Worm (Caenorhabditis elegans): Measurements from ENCODE around the gene ttr-6.

ttr-6 gene

DNA sequence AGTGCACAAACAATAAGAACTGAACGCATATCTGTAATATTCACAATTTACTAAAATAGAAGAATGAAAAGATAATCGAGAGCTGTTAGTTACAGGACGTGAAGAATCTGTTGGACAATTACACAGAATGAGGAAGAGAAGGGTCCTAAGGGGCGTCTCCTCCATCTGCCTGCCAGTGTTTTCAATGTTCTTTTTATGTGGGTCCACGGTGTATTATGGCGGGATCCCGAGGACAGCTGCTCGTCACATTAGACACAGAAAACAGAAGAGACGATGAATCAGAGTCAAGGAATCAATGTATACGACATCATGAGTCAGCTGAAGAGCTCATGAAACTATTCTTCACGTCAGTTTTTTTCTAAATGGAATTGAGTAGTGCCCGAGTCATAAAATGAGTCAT lies at the start of gene ttr-6:
ttr-6 (minus strand) TSS at position 33 of the 400 bp plus-strand sequence.
- no peak for TF ChIP-seq unc-62 (GFP tag; optimal IDR thresholded peaks at IDR 0.05)

DNA sequence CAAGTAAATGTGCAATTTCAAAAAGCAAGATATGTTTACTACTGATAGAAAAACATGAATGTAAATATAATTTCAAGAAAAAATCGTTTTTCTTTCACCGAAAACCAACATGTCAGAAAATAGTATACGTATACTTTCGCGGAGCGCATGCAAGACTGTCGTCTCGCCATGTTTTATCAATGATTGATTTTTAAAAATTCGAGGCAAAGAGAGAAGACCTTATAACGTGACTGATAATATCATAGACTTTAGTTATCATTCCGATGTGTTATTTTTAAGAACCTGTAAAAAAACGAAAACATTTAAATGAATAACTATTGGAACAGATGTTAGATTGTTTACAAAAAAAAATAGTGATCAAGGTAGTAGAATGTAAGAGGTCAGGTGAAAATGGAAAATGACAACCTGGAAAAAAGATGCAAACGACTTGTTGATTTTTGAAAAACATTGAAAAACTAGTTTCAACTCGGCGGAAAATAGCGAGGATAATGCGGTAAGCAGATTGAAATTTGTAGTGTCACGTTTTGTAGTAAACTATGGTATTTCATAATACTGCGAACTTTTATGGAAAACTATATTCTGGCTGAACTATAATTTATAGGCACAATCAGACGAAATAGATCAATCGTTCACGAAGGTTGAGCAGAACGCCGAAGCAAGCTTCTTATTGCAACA lies 49.6 kb upstream of the ttr-6 start:
- no peak for TF ChIP-seq unc-62 (GFP tag; optimal IDR thresholded peaks at IDR 0.05)

DNA sequence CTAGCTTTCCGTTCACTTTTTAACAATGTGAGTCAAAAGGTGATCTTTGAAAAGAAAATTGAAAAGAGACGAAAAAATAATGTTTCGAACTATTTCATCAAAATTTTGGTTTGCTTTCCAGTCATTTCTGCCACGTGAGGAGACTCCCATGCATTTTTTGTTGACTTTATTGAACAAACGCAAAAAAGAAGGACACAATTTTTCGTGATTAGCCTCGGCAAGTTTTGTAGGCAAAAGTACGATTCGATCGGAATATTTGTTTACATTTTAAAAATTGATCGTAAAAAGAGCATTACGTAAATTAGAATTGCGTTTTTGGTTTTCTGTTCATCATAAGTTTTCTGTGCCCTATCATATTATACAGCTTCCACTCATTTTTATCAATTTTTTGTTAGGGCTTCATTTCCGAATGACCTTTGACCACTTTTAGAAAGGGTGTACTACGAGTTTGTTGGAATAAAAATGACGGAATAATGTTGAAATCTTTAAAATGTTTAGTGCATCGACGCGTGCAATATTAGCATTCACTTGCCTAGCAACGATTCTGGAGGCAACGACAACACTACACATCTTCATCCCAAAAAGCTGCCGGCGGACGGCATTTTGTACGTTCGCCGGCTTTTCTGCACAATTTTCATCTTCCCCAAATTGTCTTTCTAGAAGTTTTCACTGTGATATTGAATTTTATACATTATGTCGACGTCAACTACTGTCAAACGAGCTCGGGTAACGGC lies 48.2 kb upstream of the ttr-6 start, which contains the start of gene C56E10.3:
C56E10.3 (plus strand) TSS at position 684 of the 734 bp plus-strand sequence.
- TF ChIP-seq unc-62 (GFP tag; optimal IDR thresholded peaks at IDR 0.05), result no peak

DNA sequence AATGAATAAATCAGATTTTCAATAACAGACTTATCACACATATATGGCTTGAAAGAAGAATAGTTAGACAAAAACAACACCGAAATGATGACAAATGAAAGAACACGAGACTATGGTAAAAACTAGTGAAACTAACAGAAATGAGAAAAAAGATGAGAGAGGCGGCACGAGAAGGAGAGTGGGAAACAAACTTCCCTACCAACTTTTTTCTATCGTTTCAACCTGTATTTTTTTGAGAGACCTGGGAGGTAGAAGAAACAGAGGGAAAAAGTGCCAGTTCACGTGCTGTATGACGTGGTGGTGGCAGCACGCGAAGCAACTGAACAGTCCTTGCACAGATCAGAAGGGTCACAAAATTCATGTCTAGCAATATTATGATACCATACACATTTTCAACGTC lies 45.9 kb upstream of the ttr-6 start:
- TF ChIP-seq unc-62 (GFP tag; optimal IDR thresholded peaks at IDR 0.05), result no peak

DNA sequence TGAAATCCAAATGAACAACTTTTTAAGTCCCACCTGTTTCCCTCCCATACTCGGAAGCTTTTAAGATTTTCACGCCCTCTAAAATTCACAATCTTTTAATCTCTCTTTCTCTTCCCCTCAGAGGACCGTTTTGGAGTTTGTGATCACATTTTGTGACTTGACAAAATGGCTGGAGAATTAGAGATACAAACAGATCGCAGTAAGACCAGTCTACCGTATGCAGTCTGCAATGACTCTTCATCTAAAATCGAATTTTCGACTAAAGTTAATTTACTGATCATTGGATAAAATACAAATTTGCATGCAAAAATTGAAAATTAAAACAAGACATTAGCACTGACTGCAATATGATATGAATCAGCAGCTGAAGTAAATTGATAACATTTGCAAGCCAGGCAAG lies 44.6 kb upstream of the ttr-6 start:
- TF ChIP-seq unc-62 (GFP tag; optimal IDR thresholded peaks at IDR 0.05), result no peak

DNA sequence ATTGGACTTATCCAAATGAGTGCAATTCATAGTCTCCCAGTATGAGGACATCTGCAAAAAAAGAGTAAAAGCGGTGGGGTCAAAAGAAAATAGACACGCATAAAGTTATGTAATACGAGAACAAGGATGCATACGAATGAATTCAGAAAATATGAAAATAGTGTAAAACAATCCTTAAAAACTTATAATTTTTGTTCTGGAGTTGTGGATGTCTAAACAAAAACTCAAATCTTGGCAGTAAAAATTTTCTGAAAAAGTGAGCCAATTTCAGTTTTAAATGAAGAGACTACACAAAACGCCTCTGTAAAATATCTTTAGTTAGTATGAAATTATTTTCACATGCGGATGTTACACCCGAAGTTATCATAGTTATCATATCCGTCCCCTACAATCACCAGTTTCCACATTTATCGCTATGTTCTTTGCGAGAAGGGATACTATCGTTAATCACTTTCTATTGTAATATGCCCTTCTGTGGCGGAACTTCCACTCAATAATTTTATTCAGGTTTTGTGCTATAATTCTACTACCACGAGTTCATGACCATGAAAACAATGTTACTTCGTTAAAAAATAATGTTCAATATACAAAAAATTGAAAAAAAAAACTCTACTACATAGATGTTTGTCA lies 43.8 kb upstream of the ttr-6 start, which contains the start of gene nhr-120:
nhr-120 (minus strand) TSS at position 51 of the 630 bp plus-strand sequence.
- no peak for TF ChIP-seq unc-62 (GFP tag; optimal IDR thresholded peaks at IDR 0.05)

DNA sequence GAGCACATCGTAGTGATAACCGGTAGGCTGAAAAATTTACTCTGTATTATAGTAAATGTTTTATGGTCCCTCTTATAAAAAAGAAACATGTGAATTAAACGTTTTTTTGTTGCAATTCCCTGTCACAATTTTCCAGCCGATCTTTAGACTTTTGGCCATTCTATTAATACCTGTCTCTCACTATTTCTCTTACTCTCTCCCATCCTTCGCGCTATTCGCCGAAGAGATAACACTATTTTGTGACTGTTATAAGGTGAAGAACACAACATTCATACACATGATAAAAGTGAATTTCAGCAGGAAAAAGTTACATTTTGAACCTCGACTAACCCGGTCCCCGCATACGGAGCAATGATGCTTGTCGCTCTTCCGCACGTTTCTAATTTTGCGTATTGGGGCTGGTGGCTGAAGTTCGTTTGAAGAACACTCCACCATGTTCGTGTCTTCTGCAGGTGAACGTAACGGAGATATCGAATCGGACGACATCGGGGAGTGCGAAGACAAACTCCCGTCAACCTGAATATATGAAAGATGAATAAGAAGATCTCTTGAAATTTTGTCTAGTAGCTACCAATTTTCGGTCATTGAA lies 42.2 kb upstream of the ttr-6 start:
- no peak for TF ChIP-seq unc-62 (GFP tag; optimal IDR thresholded peaks at IDR 0.05)

DNA sequence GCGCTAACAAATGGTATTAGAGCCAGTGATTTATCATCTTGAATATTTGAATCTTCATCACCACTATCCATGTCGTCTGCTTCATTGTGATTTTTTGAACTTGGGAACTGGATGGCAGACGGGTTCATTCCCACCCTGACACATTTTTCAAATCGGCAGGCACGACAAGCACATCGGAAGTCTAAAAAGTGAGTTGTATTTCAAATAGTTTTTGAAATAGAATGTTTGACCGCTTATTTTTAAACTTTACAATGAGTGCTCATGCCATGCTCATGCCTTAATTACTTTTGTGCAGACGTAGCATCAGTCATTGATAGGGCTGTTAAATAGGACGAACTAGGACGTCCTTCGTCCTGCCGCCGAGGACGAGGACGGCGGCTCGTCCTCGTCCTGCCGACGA lies 41.0 kb upstream of the ttr-6 start:
- no peak for TF ChIP-seq unc-62 (GFP tag; optimal IDR thresholded peaks at IDR 0.05)

DNA sequence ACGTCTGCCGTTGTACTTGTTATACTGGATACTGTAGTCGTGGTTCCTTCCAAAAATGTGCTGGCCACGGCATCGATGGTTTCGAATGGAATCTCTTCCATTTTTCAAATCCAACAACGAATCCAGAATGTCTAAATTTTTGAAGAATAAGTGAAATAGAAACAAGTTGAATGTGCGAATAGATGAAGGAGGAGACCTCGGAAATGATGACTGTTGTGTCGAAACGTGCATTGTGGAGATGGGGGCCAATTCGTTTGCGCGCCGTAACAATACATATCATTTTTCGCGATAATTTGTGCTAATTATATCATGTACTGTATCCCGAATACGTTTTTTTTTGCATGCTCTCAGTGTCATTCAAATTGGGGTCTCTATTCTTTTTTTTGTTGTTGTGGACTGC lies 38.3 kb upstream of the ttr-6 start, which contains the start of gene aexr-1:
aexr-1 (minus strand) TSS at position 101 of the 400 bp plus-strand sequence.
- TF ChIP-seq unc-62 (GFP tag; optimal IDR thresholded peaks at IDR 0.05), result no peak

DNA sequence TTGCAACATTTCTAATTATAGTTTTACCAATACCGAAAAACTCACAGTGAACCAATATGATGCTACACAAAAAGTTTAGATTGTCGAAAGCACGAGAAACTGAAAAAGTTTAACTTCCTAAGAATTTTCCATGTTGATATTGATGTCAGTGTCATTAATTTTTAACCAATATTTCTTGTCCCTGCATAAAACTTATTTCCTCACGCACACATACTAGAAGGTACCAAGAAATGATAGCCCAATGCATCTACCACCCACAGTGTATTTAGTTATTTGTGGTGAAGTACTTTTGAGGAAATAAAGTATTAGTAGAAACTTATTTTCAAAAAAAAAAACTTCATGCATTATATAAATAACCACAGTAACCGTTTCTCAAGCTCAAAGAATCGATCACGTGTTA lies 34.5 kb upstream of the ttr-6 start, which contains the start of gene aexr-2:
aexr-2 (minus strand) TSS at position 101 of the 400 bp plus-strand sequence.
- TF ChIP-seq unc-62 (GFP tag; optimal IDR thresholded peaks at IDR 0.05), result no peak

DNA sequence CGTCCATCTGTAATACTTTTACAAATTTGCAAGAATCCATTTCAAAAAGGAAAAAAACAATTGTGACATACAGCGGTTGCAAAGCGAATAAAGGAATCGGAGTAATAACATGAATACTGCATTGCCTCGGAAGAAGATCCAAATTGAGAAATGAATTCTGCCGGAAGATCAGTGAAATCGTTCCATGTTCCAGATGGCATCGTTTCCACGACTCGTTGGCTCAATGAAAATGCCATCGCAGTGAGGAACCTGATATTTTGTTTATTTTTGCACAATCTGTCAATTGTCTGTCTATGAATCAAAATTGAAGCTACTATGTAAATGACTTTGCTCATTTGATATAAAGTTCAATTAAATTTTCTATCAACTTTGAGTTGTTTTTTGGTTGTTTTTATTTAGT lies 33.7 kb upstream of the ttr-6 start:
- TF ChIP-seq unc-62 (GFP tag; optimal IDR thresholded peaks at IDR 0.05), result no peak

DNA sequence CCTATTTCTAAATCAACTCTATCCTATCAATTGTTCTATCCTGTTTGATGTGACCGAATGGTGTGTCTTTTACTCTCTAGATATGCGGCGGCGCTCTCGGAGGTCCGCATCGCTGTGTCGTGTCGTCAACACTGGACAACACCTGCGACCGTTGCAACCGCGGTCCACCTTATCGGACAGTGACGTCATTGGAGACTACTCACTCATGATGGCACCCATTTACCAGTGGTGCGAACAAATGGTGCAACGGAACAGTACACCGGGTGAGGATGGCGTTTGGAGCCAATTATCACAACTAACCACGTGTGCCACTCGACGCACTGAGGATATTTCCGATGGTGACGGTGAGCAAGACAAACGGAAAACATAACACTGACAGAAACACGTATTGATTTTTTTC lies 28.4 kb upstream of the ttr-6 start:
- no peak for TF ChIP-seq unc-62 (GFP tag; optimal IDR thresholded peaks at IDR 0.05)

DNA sequence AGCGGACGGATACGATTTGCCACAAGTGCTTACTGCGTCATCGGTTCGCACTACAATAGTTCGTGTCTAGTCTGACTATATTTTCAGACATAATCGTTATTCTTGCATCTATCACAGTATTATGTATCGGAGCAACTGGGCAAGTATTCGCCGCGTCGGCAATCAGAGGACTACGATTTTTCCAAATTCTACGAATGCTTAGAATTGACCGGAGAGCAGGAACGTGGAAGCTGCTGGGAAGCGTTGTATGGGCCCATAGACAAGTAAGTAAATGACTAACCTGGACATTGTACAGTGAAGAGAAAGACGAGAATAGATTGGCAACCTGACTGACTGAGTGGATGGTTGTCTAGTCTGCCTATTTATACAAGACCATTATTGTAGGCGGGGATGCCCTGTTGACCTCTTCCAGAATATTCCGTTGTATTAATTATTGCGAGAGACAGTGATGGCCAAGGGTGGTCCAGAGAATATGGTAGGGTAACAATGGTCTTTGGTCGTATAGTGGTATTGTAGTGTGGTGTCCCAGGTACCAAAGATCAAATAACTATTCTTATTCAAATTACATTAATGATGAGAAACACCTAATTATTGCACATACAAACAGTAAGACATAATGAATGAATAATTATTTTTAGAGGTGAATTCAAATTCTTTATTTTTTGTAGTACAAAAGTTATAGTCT lies 25.8 kb upstream of the ttr-6 start, which contains the start of gene clec-266:
clec-266 (minus strand) TSS at position 364 of the 685 bp plus-strand sequence.
- TF ChIP-seq unc-62 (GFP tag; optimal IDR thresholded peaks at IDR 0.05), result no peak

DNA sequence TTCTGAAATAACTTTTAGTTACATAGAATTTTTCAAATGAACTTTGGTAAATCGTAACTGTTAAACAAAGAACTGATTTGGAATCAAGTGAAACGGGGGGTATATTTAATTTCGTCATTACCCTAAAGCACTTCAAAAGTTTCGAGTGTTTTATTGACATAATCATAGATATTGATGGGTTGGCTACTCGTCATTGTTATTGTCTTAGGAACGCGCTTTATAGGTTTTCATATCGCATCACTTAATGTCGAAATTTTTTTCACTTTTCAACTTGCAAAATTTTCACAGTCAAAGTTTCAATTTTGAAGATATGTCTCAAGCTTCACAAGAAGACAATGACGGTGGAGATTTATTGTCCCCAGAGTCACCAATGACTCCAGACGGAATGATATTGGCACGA lies 21.8 kb upstream of the ttr-6 start, which contains the start of gene kqt-1:
kqt-1 (plus strand) TSS at position 301 of the 400 bp plus-strand sequence.
- TF ChIP-seq unc-62 (GFP tag; optimal IDR thresholded peaks at IDR 0.05), result no peak

DNA sequence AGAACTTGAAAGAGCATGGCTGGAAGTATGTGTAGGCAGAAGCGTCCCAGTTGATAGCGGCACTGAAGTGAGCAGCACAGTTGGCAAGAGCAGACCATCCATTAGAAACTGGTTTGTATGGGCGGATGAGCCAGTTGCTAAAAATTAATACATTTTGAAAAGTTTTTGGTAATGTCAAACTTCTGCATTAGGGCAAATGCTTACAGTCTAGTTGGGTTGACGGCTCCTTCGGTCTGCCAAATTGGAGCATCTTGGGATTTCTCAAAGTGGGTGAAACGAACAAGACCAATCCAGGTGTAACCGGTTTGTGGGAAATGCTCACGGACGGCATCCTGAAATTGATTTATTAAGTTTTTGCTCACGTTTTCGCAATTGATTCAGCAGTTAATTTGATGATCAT lies 20.7 kb upstream of the ttr-6 start:
- TF ChIP-seq unc-62 (GFP tag; optimal IDR thresholded peaks at IDR 0.05), result no peak

All from whole organism, dauer.